Worm (Caenorhabditis elegans) whole organism, young adult: ENCODE data around the gene srz-48.
"Not testable (repeated sequence)": the region's sequence is repeated elsewhere in the genome, so short reads cannot be mapped to it uniquely, and the experiment has no call there.

ENCODE experiments used
- B0035.1 ChIP-seq: sonication (generic microtip); optimal IDR thresholded peaks from 2 replicates; lab custom pipeline; 2016; ENCODE audit warnings: missing genetic modification characterization, mild to moderate bottlenecking, missing compliant biosample characterization, missing genotype, missing genetic modification reagents
- B0261.1 ChIP-seq: sonication (generic microtip); optimal IDR thresholded peaks from 2 replicates; lab custom pipeline; 2016; ENCODE audit warnings: mild to moderate bottlenecking, missing genetic modification characterization, moderate library complexity, missing compliant biosample characterization
- D2030.7 ChIP-seq: fragments of 200-800 bp; sonication (Bioruptor generic); IDR thresholded peaks from 2 replicates; pipeline ENCODE4 v1.3.6; 2022; ENCODE audit warnings: missing genetic modification reagents, missing genetic modification characterization, missing compliant biosample characterization
- F10E7.11 ChIP-seq: sonication (generic microtip); optimal IDR thresholded peaks from 2 replicates; lab custom pipeline; 2017; ENCODE audit warnings: mild to moderate bottlenecking, missing genetic modification characterization, moderate library complexity, missing compliant biosample characterization
- F37B4.10 ChIP-seq: fragments of 200-800 bp; sonication (Bioruptor generic); IDR thresholded peaks from 2 replicates; pipeline ENCODE4 v1.3.6; 2022; ENCODE audit warnings: missing genetic modification characterization, missing compliant biosample characterization
- F52B5.7 ChIP-seq: sonication (generic microtip); optimal IDR thresholded peaks from 2 replicates; lab custom pipeline; 2016; ENCODE audit warnings: mild to moderate bottlenecking, missing genetic modification characterization, missing compliant biosample characterization
- T07F8.4 ChIP-seq: sonication (generic microtip); optimal IDR thresholded peaks from 2 replicates; lab custom pipeline; 2016; ENCODE audit warnings: mild to moderate bottlenecking, missing genetic modification characterization, moderate library complexity, missing compliant biosample characterization
- T26A5.8 ChIP-seq: sonication (generic microtip); optimal IDR thresholded peaks from 2 replicates; lab custom pipeline; 2016; ENCODE audit warnings: missing genetic modification characterization, missing compliant biosample characterization
- Y79H2A.3 ChIP-seq: fragments of 200-800 bp; sonication (Bioruptor generic); conservative IDR thresholded peaks from 2 replicates; pipeline ENCODE4 v1.3.6; 2022; ENCODE audit warnings: missing genetic modification reagents, missing genetic modification characterization, missing compliant biosample characterization
- bed-1 ChIP-seq: fragments of 200-800 bp; sonication (Bioruptor generic); IDR thresholded peaks from 2 replicates; pipeline ENCODE4 v1.3.6; 2022; ENCODE audit warnings: missing genetic modification reagents, missing genetic modification characterization, missing compliant biosample characterization
- ceh-27 ChIP-seq: fragments of 200-800 bp; sonication (Bioruptor generic); optimal IDR thresholded peaks from 2 replicates; lab custom pipeline; 2018; ENCODE audit warnings: mild to moderate bottlenecking, missing genetic modification characterization, moderate library complexity, missing compliant biosample characterization
- fkh-3 ChIP-seq: sonication (generic microtip); optimal IDR thresholded peaks from 2 replicates; lab custom pipeline; 2016; ENCODE audit warnings: mild to moderate bottlenecking, missing genetic modification characterization, missing compliant biosample characterization
- hlh-12 ChIP-seq: sonication (generic microtip); optimal IDR thresholded peaks from 2 replicates; lab custom pipeline; 2016; ENCODE audit warnings: missing genetic modification characterization, missing compliant biosample characterization
- lir-1 ChIP-seq: fragments of 200-800 bp; sonication (Bioruptor generic); conservative IDR thresholded peaks from 2 replicates; pipeline ENCODE4 v1.3.6; 2022; ENCODE audit warnings: missing genetic modification reagents, missing genetic modification characterization, missing compliant biosample characterization
- repo-1 ChIP-seq: sonication (generic microtip); optimal IDR thresholded peaks from 2 replicates; lab custom pipeline; 2017; ENCODE audit warnings: mild to moderate bottlenecking, missing genetic modification characterization, missing compliant biosample characterization
- rpc-1 ChIP-seq, 2 experiments: fragments of 150-350 bp in 1 of 2; sonication (generic microtip) in 1 of 2; optimal IDR thresholded peaks; 2 replicates each; lab custom pipeline; 2014 to 2018; ENCODE audit warnings: missing biosample characterization in 1 of 2, missing genetic modification characterization in 1 of 2, missing genetic modification reagents in 1 of 2, missing genotype in 1 of 2
- tbx-9 ChIP-seq: sonication (generic microtip); optimal IDR thresholded peaks from 2 replicates; lab custom pipeline; 2016; ENCODE audit warnings: borderline replicate concordance, missing genetic modification characterization, inconsistent platforms, missing compliant biosample characterization
- unc-130 ChIP-seq: sonication (generic microtip); optimal IDR thresholded peaks from 2 replicates; lab custom pipeline; 2016; ENCODE audit warnings: missing genetic modification reagents, missing genetic modification characterization, missing compliant biosample characterization
- unc-62 ChIP-seq: fragments of 150-350 bp; optimal IDR thresholded peaks from 2 replicates; lab custom pipeline; 2014; ENCODE audit warnings: missing biosample characterization, missing genetic modification reagents, missing genetic modification characterization
- ztf-18 ChIP-seq: sonication (generic microtip); optimal IDR thresholded peaks from 2 replicates; lab custom pipeline; 2016; ENCODE audit warnings: missing genotype, mild to moderate bottlenecking, missing genetic modification characterization, missing compliant biosample characterization
- ztf-28 ChIP-seq: fragments of 200-800 bp; sonication (Bioruptor generic); IDR thresholded peaks from 2 replicates; pipeline ENCODE4 v1.3.6; 2022; ENCODE audit warnings: missing genetic modification reagents, missing genetic modification characterization, missing compliant biosample characterization

Gene srz-48

ce11 chrV:17416833-17417232 lies 43.1 kb downstream of the srz-48 start, which contains the start of gene clc-21:
Gene clc-21 (plus strand): TSS chrV:17417133.
- TF ChIP-seq hlh-12 (tag; lab: Kevin White, UChicago) (no peak), fkh-3 (no peak), lir-1 (GFP tag; lab: Robert Waterston, UW) (no peak), F37B4.10 (GFP tag; lab: Robert Waterston, UW) (no peak), B0035.1 (tag; lab: Kevin White, UChicago) (no peak), ztf-28 (GFP tag; lab: Robert Waterston, UW) (no peak), B0261.1 (tag; lab: Kevin White, UChicago) (no peak), ztf-18 (no peak), F52B5.7 (tag; lab: Kevin White, UChicago) (no peak), F10E7.11 (tag; lab: Kevin White, UChicago) (no peak), repo-1 (no peak), tbx-9 (no peak), D2030.7 (no peak), bed-1 (GFP tag; lab: Robert Waterston, UW) (no peak), T07F8.4 (tag; lab: Kevin White, UChicago) (no peak)
- TF ChIP-seq, all 124 proteins: peak for 0

DNA sequence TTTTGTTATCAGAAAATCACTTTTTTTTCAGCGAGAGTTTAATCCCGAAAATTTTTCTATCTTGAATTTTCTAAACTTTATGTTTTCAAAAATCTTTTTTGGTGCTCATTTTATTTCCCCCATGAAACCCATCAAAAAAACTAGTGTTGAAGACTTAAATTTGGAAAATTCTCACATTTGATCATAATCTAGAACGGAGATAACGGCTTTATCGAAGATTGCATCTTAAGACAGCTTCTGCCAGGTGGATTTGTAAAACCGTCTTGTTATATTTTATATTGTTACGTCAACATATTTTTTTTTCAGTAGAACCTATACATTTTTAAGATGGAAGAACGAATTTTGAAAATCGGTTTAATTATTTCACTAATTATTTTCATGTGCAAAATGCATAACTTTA lies 45.0 kb downstream of the srz-48 start, which contains the start of gene T27C5.12:
Gene T27C5.12 (plus strand): TSS at position 301 of the 400 bp plus-strand sequence.
- TF ChIP-seq tbx-9 (no peak), T26A5.8 (tag; lab: Kevin White, UChicago) (no peak), rpc-1 (optimal IDR thresholded peaks at IDR 0.05; lab: Kevin White, UChicago) (no peak), rpc-1 (tag; optimal IDR thresholded peaks at IDR 0.05; lab: Kevin White, UChicago) (no peak), Y79H2A.3 (GFP tag; lab: Robert Waterston, UW) (no peak), unc-62 (GFP tag; lab: Kevin White, UChicago) (no peak)
- TF ChIP-seq, all 124 proteins: peak for 0

ce11 chrV:17409955-17410354 lies 50.0 kb downstream of the srz-48 start, which contains the start of gene srh-132:
Gene srh-132 (plus strand): TSS chrV:17410255.
- not testable (repeated sequence) for TF ChIP-seq unc-130 (GFP tag; lab: Kevin White, UChicago); ceh-27 (GFP tag; lab: Kevin White, UChicago); rpc-1 (optimal IDR thresholded peaks at IDR 0.05; lab: Kevin White, UChicago); rpc-1 (tag; optimal IDR thresholded peaks at IDR 0.05; lab: Kevin White, UChicago)
- TF ChIP-seq, all 124 proteins: peak for 0; not testable (repeated sequence) for 124
